Worm (Caenorhabditis elegans) whole organism, young adult: Measurements from ENCODE around the gene C24D10.4.

Experiments used
- B0019.2 ChIP-seq: fragments of 200-800 bp; sonication (Bioruptor generic); conservative IDR thresholded peaks from 2 replicates; pipeline ENCODE4 v1.3.6; 2022; ENCODE audit warnings: missing genetic modification reagents, missing genetic modification characterization, missing compliant biosample characterization
- F33H1.4 ChIP-seq: fragments of 200-800 bp; sonication (Bioruptor generic); IDR thresholded peaks from 2 replicates; pipeline ENCODE4 v1.3.6; 2022; ENCODE audit warnings: missing genetic modification reagents, missing genetic modification characterization, missing compliant biosample characterization
- F39B2.1 ChIP-seq: fragments of 200-800 bp; sonication (Bioruptor generic); IDR thresholded peaks from 2 replicates; pipeline ENCODE4 v1.3.6; 2022; ENCODE audit warnings: missing genetic modification reagents, missing genetic modification characterization, missing compliant biosample characterization
- K11D2.4 ChIP-seq: fragments of 200-800 bp; sonication (Bioruptor generic); IDR thresholded peaks from 2 replicates; pipeline ENCODE4 v1.3.6; 2022; ENCODE audit warnings: missing genetic modification reagents, missing genetic modification characterization, missing compliant biosample characterization
- T26A5.8 ChIP-seq: sonication (generic microtip); optimal IDR thresholded peaks from 2 replicates; lab custom pipeline; 2016; ENCODE audit warnings: missing genetic modification characterization, missing compliant biosample characterization
- Y53F4B.3 ChIP-seq: fragments of 200-800 bp; sonication (Bioruptor generic); IDR thresholded peaks from 2 replicates; pipeline ENCODE4 v1.3.6; 2022; ENCODE audit warnings: missing genetic modification reagents, missing genetic modification characterization, missing compliant biosample characterization
- Y67H2A.10 ChIP-seq: fragments of 200-800 bp; sonication (Bioruptor generic); conservative IDR thresholded peaks from 2 replicates; pipeline ENCODE4 v1.3.6; 2022; ENCODE audit warnings: missing genetic modification reagents, missing genetic modification characterization, missing compliant biosample characterization
- ama-1 ChIP-seq, 3 experiments: fragments of 150-350 bp in 1 of 3; sonication (generic microtip) in 2 of 3; optimal IDR thresholded peaks; 2 replicates each; lab custom pipeline; 2014 to 2018; ENCODE audit warnings: missing biosample characterization in 2 of 3, missing genetic modification characterization in 2 of 3, missing genetic modification reagents in 2 of 3
- attf-6 ChIP-seq: fragments of 200-800 bp; sonication (Bioruptor generic); IDR thresholded peaks from 2 replicates; pipeline ENCODE4 v1.3.6; 2022; ENCODE audit warnings: missing genetic modification reagents, missing genetic modification characterization, missing compliant biosample characterization
- ceh-27 ChIP-seq: fragments of 200-800 bp; sonication (Bioruptor generic); optimal IDR thresholded peaks from 2 replicates; lab custom pipeline; 2018; ENCODE audit warnings: mild to moderate bottlenecking, missing genetic modification characterization, moderate library complexity, missing compliant biosample characterization
- chd-7 ChIP-seq: sonication (generic microtip); optimal IDR thresholded peaks from 2 replicates; lab custom pipeline; 2016; ENCODE audit warnings: mild to moderate bottlenecking, missing genetic modification characterization, moderate library complexity, missing compliant biosample characterization
- die-1 ChIP-seq: sonication (generic microtip); optimal IDR thresholded peaks from 2 replicates; lab custom pipeline; 2016; ENCODE audit warnings: missing genotype, mild to moderate bottlenecking, missing genetic modification characterization, missing compliant biosample characterization
- dpff-1 ChIP-seq: sonication (generic microtip); optimal IDR thresholded peaks from 2 replicates; lab custom pipeline; 2017; ENCODE audit warnings: mild to moderate bottlenecking, missing genetic modification characterization, missing compliant biosample characterization
- egl-44 ChIP-seq: fragments of 200-800 bp; sonication (Bioruptor generic); IDR thresholded peaks from 2 replicates; pipeline ENCODE4 v1.3.6; 2022; ENCODE audit warnings: missing genetic modification reagents, missing genetic modification characterization, missing compliant biosample characterization
- ekl-4 ChIP-seq: fragments of 200-800 bp; sonication (Bioruptor generic); IDR thresholded peaks from 2 replicates; pipeline ENCODE4 v1.3.6; 2022; ENCODE audit warnings: missing genetic modification reagents, missing genetic modification characterization, missing compliant biosample characterization
- him-1 ChIP-seq: sonication (generic microtip); optimal IDR thresholded peaks from 2 replicates; lab custom pipeline; 2016; ENCODE audit warnings: missing genotype, missing genetic modification reagents, missing genetic modification characterization, missing compliant biosample characterization
- hlh-26 ChIP-seq: fragments of 200-800 bp; sonication (Bioruptor generic); conservative IDR thresholded peaks from 2 replicates; pipeline ENCODE4 v1.3.6; 2022; ENCODE audit warnings: missing genetic modification reagents, missing genetic modification characterization, missing compliant biosample characterization
- hmg-1.2 ChIP-seq: fragments of 200-800 bp; sonication (Bioruptor generic); IDR thresholded peaks from 2 replicates; pipeline ENCODE4 v1.3.6; 2022; ENCODE audit warnings: missing genetic modification reagents, missing genetic modification characterization, missing compliant biosample characterization
- hrde-1 ChIP-seq: sonication (generic microtip); optimal IDR thresholded peaks from 2 replicates; lab custom pipeline; 2016; ENCODE audit warnings: missing genetic modification characterization, mild to moderate bottlenecking, missing compliant biosample characterization, moderate library complexity, missing genotype, missing genetic modification reagents, borderline replicate concordance
- hsf-1 ChIP-seq: fragments of 200-800 bp; sonication (Bioruptor generic); IDR thresholded peaks from 2 replicates; pipeline ENCODE4 v1.3.6; 2022; ENCODE audit warnings: missing genetic modification reagents, missing genetic modification characterization, missing compliant biosample characterization
- let-607 ChIP-seq, 2 experiments: fragments of 200-800 bp in 1 of 2; sonication (Bioruptor generic) in 1 of 2; sonication (generic microtip) in 1 of 2; optimal IDR thresholded peaks; 2 replicates each; lab custom pipeline; 2016 to 2018; ENCODE audit warnings: mild to moderate bottlenecking in 2 of 2, missing compliant biosample characterization in 2 of 2, missing genetic modification characterization in 2 of 2, moderate library complexity in 2 of 2, missing genotype in 1 of 2
- lin-40 ChIP-seq: sonication (generic microtip); optimal IDR thresholded peaks from 2 replicates; lab custom pipeline; 2016; ENCODE audit warnings: missing genetic modification characterization, mild to moderate bottlenecking, missing compliant biosample characterization, missing genotype, missing genetic modification reagents
- lsl-1 ChIP-seq: fragments of 200-800 bp; sonication (Bioruptor generic); optimal IDR thresholded peaks from 2 replicates; lab custom pipeline; 2018; ENCODE audit warnings: mild to moderate bottlenecking, missing genetic modification characterization, moderate library complexity, missing compliant biosample characterization
- madf-10 ChIP-seq: sonication (generic microtip); optimal IDR thresholded peaks from 2 replicates; lab custom pipeline; 2016; ENCODE audit warnings: mild to moderate bottlenecking, missing genetic modification characterization, missing compliant biosample characterization
- mcd-1 ChIP-seq: fragments of 200-800 bp; sonication (Bioruptor generic); IDR thresholded peaks from 2 replicates; pipeline ENCODE4 v1.3.6; 2022; ENCODE audit warnings: missing genetic modification reagents, missing genetic modification characterization, missing compliant biosample characterization
- nfyb-1 ChIP-seq: fragments of 200-800 bp; sonication (Bioruptor generic); IDR thresholded peaks from 2 replicates; pipeline ENCODE4 v1.3.6; 2022; ENCODE audit warnings: missing genetic modification reagents, missing genetic modification characterization, missing compliant biosample characterization
- nhr-80 ChIP-seq: sonication (generic microtip); optimal IDR thresholded peaks from 2 replicates; lab custom pipeline; 2016; ENCODE audit warnings: missing genetic modification characterization, missing compliant biosample characterization
- nhr-90 ChIP-seq: sonication (generic microtip); optimal IDR thresholded peaks from 2 replicates; lab custom pipeline; 2016; ENCODE audit warnings: missing genotype, mild to moderate bottlenecking, missing genetic modification characterization, missing compliant biosample characterization
- pha-4 ChIP-seq: fragments of 150-350 bp; sonication (generic microtip); optimal IDR thresholded peaks from 2 replicates; lab custom pipeline; 2014; ENCODE audit warnings: missing biosample characterization, missing genetic modification reagents, missing genetic modification characterization
- rec-8 ChIP-seq, 2 experiments: sonication (generic microtip); optimal IDR thresholded peaks; 2 replicates each; lab custom pipeline; 2016; ENCODE audit warnings: mild to moderate bottlenecking in 2 of 2, missing genetic modification characterization in 2 of 2, missing genetic modification reagents in 2 of 2, missing genotype in 2 of 2, missing biosample characterization in 1 of 2, missing compliant biosample characterization in 1 of 2, moderate library complexity in 1 of 2
- rpc-1 ChIP-seq, 2 experiments: fragments of 150-350 bp in 1 of 2; sonication (generic microtip) in 1 of 2; optimal IDR thresholded peaks; 2 replicates each; lab custom pipeline; 2014 to 2018; ENCODE audit warnings: missing biosample characterization in 1 of 2, missing genetic modification characterization in 1 of 2, missing genetic modification reagents in 1 of 2, missing genotype in 1 of 2
- snpc-1.1 ChIP-seq: sonication (generic microtip); optimal IDR thresholded peaks from 2 replicates; lab custom pipeline; 2017; ENCODE audit warnings: missing genetic modification characterization, mild to moderate bottlenecking, missing compliant biosample characterization, antibody characterized with exemption, moderate library complexity, missing genotype, missing genetic modification reagents; ENCODE audit not compliant: insufficient read depth
- snpc-3.4 ChIP-seq: sonication (generic microtip); optimal IDR thresholded peaks from 2 replicates; lab custom pipeline; 2017; ENCODE audit warnings: missing genetic modification characterization, mild to moderate bottlenecking, missing compliant biosample characterization, antibody characterized with exemption, moderate library complexity, missing genotype, missing genetic modification reagents
- snpc-4 ChIP-seq, 5 experiments: fragments of 150-350 bp in 1 of 5; sonication (generic microtip) in 4 of 5; optimal IDR thresholded peaks; 2 replicates each; lab custom pipeline; 2014 to 2018; ENCODE audit warnings: missing genetic modification characterization in 5 of 5, missing biosample characterization in 3 of 5, antibody characterized with exemption in 2 of 5, mild to moderate bottlenecking in 2 of 5, missing compliant biosample characterization in 2 of 5, missing genotype in 2 of 5, moderate library complexity in 2 of 5, missing genetic modification reagents in 1 of 5
- tlf-1 ChIP-seq: fragments of 200-800 bp; sonication (Bioruptor generic); optimal IDR thresholded peaks from 2 replicates; lab custom pipeline; 2018; ENCODE audit warnings: mild to moderate bottlenecking, missing genetic modification characterization, missing compliant biosample characterization
- zim-3 ChIP-seq: sonication (generic microtip); optimal IDR thresholded peaks from 2 replicates; lab custom pipeline; 2017; ENCODE audit warnings: mild to moderate bottlenecking, missing genetic modification characterization, moderate library complexity, missing compliant biosample characterization
- ztf-18 ChIP-seq: sonication (generic microtip); optimal IDR thresholded peaks from 2 replicates; lab custom pipeline; 2016; ENCODE audit warnings: missing genotype, mild to moderate bottlenecking, missing genetic modification characterization, missing compliant biosample characterization
- ztf-25 ChIP-seq: fragments of 200-800 bp; sonication (Bioruptor generic); IDR thresholded peaks from 2 replicates; pipeline ENCODE4 v1.3.6; 2022; ENCODE audit warnings: missing genetic modification reagents, missing genetic modification characterization, missing compliant biosample characterization
- ztf-28 ChIP-seq: fragments of 200-800 bp; sonication (Bioruptor generic); IDR thresholded peaks from 2 replicates; pipeline ENCODE4 v1.3.6; 2022; ENCODE audit warnings: missing genetic modification reagents, missing genetic modification characterization, missing compliant biosample characterization
- ztf-3 ChIP-seq: fragments of 200-800 bp; sonication (Bioruptor generic); optimal IDR thresholded peaks from 2 replicates; lab custom pipeline; 2018; ENCODE audit warnings: mild to moderate bottlenecking, missing genetic modification characterization, missing compliant biosample characterization

The C24D10.4 gene

ce11 chrIV:5160171-5160570, at the start of gene C24D10.4, which contains the start of gene C24D10.6:
TSS of gene C24D10.4 (plus strand) at chrIV:5160522.
TSS of gene C24D10.6 (minus strand) at chrIV:5160248.
- TF ChIP-seq ama-1 (optimal IDR thresholded peaks at IDR 0.05; lab: Kevin White, UChicago) (no peak), ama-1 (GFP tag; optimal IDR thresholded peaks at IDR 0.05; lab: Kevin White, UChicago) (no peak), hrde-1 (no peak), snpc-4 (GFP tag; optimal IDR thresholded peaks at IDR 0.05; lab: Kevin White, UChicago) (peak; percentile 40), snpc-4 (tag; optimal IDR thresholded peaks at IDR 0.05; lab: Kevin White, UChicago) (peak in 3 of 4 experiments; percentile 21 to 84 (median 70)), F33H1.4 (GFP tag; lab: Robert Waterston, UW) (no peak), mcd-1 (GFP tag; lab: Robert Waterston, UW) (peak; percentile 87)
- TF ChIP-seq, all 124 proteins: peak for 2

DNA sequence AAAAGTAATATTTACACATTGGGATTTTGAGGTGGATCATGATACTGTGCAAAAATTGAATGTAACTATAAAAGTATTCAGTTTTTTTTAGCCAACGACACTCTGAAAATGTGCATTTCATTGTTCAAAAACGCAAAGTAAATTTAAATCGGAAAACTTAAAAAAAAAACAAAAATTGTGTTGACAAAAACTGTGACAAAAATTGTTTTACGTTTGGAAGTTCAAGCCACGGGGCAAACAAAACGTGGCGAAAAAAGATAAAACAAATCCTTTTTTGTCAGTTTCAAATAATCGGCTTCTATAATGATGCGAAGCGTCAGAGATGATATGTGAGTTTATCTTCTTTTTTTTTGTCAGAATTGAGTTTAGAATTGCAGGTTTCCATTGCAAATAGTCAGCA, 48.8 kb upstream of the C24D10.4 start, which contains the start of gene AC7.3:
Gene AC7.3 (plus strand): TSS at position 301 of the 400 bp plus-strand sequence.
- no peak for TF ChIP-seq Y53F4B.3
- TF ChIP-seq F33H1.4 (GFP tag; lab: Robert Waterston, UW) = no peak
- TF ChIP-seq die-1 (tag; lab: Kevin White, UChicago) = no peak
- no peak for TF ChIP-seq zim-3
- TF ChIP-seq ztf-18 (tag; lab: Kevin White, UChicago) = no peak
- no peak for TF ChIP-seq madf-10 (tag; lab: Kevin White, UChicago)
- TF ChIP-seq nfyb-1 (GFP tag; lab: Robert Waterston, UW) = no peak

DNA sequence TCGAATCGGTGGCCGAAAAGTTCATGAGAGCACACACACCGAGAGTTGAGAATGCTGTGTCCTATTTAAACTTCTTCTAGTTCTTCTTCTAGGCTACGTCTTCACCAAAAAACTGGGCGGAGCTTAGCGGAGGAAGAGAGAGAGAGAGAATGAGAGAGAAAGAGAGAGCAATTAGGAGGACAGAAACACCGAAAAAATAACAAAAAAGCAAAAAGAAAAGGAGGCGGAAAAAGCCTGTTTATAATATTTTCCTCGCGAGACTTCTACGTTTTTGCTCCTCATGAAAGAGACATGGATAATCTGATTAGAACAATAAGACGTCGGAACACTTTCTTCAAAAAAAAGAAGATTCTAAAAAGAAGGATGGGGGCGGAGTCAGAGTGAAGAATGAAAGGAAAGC, 38.3 kb upstream of the C24D10.4 start, which contains the start of gene tkr-3:
Gene tkr-3 (minus strand): TSS at position 101 of the 400 bp plus-strand sequence.
- TF ChIP-seq F39B2.1 (no peak), Y53F4B.3 (no peak), lsl-1 (GFP tag; lab: Kevin White, UChicago) (no peak), T26A5.8 (tag; lab: Kevin White, UChicago) (no peak), rec-8 (tag; optimal IDR thresholded peaks at IDR 0.05; lab: Kevin White, UChicago) (no peak), K11D2.4 (no peak), nhr-90 (tag; lab: Kevin White, UChicago) (no peak), ztf-28 (no peak), hlh-26 (no peak), ceh-27 (no peak), hsf-1 (GFP tag; lab: Robert Waterston, UW) (no peak), attf-6 (GFP tag; lab: Robert Waterston, UW) (no peak)

DNA sequence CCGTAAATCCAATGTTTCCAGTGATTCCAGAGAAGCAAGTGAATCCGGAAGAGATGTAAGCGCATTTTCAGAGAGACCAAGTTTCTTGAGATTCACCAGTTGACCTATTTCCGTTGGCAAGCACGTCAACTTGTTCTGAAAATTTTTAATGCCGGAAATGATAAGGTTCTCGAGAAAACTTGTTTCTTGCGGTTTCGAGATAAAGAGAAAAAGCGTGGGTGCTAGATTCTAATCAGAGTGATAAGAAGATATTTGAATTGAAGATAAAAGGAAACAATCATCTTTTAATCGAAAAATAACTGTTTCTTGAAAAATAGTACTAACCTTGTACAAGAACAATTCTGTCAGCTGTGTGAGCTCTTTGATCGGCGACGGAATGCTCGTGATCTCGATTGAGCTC, 28.5 kb upstream of the C24D10.4 start:
- TF ChIP-seq egl-44 (GFP tag; lab: Robert Waterston, UW) (no peak), Y67H2A.10 (no peak), lin-40 (tag; lab: Kevin White, UChicago) (no peak), ekl-4 (GFP tag; lab: Robert Waterston, UW) (no peak)
- TF ChIP-seq, all 124 proteins: peak for 0

ce11 chrIV:5133791-5134370, 26.4 kb upstream of the C24D10.4 start:
- TF ChIP-seq him-1 (tag; lab: Kevin White, UChicago) = no peak
- peak; percentile 52 for TF ChIP-seq nhr-80 (tag; lab: Kevin White, UChicago)
- no peak for TF ChIP-seq ztf-3
- TF ChIP-seq dpff-1 (tag; lab: Kevin White, UChicago) = no peak
- no peak for TF ChIP-seq B0019.2 (GFP tag; lab: Robert Waterston, UW)
- peak; percentile 22 to 77 for TF ChIP-seq let-607 (tag; optimal IDR thresholded peaks at IDR 0.05; lab: Kevin White, UChicago)
- TF ChIP-seq snpc-1.1 (tag; lab: Kevin White, UChicago) = no peak
- TF ChIP-seq rpc-1 (optimal IDR thresholded peaks at IDR 0.05; lab: Kevin White, UChicago) = no peak
- TF ChIP-seq rpc-1 (tag; optimal IDR thresholded peaks at IDR 0.05; lab: Kevin White, UChicago) = no peak
- TF ChIP-seq snpc-3.4 (tag; lab: Kevin White, UChicago) = no peak
- TF ChIP-seq ztf-25 (GFP tag; lab: Robert Waterston, UW) = no peak
- TF ChIP-seq tlf-1 = no peak
- no peak for TF ChIP-seq madf-10 (tag; lab: Kevin White, UChicago)
- TF ChIP-seq hmg-1.2 (GFP tag; lab: Robert Waterston, UW) = no peak
- no peak for TF ChIP-seq chd-7 (tag; lab: Kevin White, UChicago)
- TF ChIP-seq pha-4 (tag; lab: Kevin White, UChicago) = no peak
- TF ChIP-seq, all 124 proteins: peak for 2
